Fruit fly (Drosophila melanogaster): ENCODE results near the gene CG3386.

The CG3386 gene

dm6 chr3L:638757-639353 is 43.4 kb downstream of the CG3386 start (continued):
- TF ChIP-seq Fer1 (GFP tag; optimal IDR thresholded peaks at IDR 0.05): no peak
- TF ChIP-seq btn (GFP tag; optimal IDR thresholded peaks at IDR 0.05): no peak
- TF ChIP-seq CG1024 (GFP tag; IDR thresholded peaks at IDR 0.05): no peak
- no peak for TF ChIP-seq fd96Cb (tag; optimal IDR thresholded peaks at IDR 0.05)
- TF ChIP-seq CG3281 (GFP tag; optimal IDR thresholded peaks at IDR 0.05): no peak
- no peak for TF ChIP-seq CG2875 (GFP tag; optimal IDR thresholded peaks at IDR 0.05)
- TF ChIP-seq sob (GFP tag; IDR thresholded peaks at IDR 0.05): no peak
- no peak for TF ChIP-seq nau (GFP tag; optimal IDR thresholded peaks at IDR 0.05)
- no peak for TF ChIP-seq CG12391 (tag; optimal IDR thresholded peaks at IDR 0.05)
- no peak for TF ChIP-seq CG6683 (GFP tag; optimal IDR thresholded peaks at IDR 0.05)
- TF ChIP-seq Bgb (GFP tag; IDR thresholded peaks at IDR 0.05; ENCODE audit: partially characterized antibody): no peak
- TF ChIP-seq CG9932 (GFP tag; IDR thresholded peaks at IDR 0.05): no peak
- no peak for TF ChIP-seq CG1647 (GFP tag; optimal IDR thresholded peaks at IDR 0.05)
- no peak for TF ChIP-seq aop (GFP tag; IDR thresholded peaks at IDR 0.05)
- TF ChIP-seq rib (GFP tag; IDR thresholded peaks at IDR 0.05): no peak
- TF ChIP-seq Dip3 (GFP tag; optimal IDR thresholded peaks at IDR 0.05): no peak
- no peak for TF ChIP-seq Sry-β (GFP tag; optimal IDR thresholded peaks at IDR 0.05)
- no peak for TF ChIP-seq BEAF-32 (GFP tag; optimal IDR thresholded peaks at IDR 0.05)
- TF ChIP-seq CG17829 (tag; optimal IDR thresholded peaks at IDR 0.05): no peak
- no peak for TF ChIP-seq gsb (GFP tag; IDR thresholded peaks at IDR 0.05)
- no peak for TF ChIP-seq E2f2 (GFP tag; IDR thresholded peaks at IDR 0.05)
- TF ChIP-seq Eip74EF (GFP tag; optimal IDR thresholded peaks at IDR 0.05): peak in 1 of 2 experiments; percentile 51
- TF ChIP-seq bcd (GFP tag; optimal IDR thresholded peaks at IDR 0.05): no peak
- TF ChIP-seq insv (GFP tag; optimal IDR thresholded peaks at IDR 0.05): no peak
- TF ChIP-seq lov (optimal IDR thresholded peaks at IDR 0.05): no peak
- no peak for TF ChIP-seq lov (GFP tag; IDR thresholded peaks at IDR 0.05)
- no peak for TF ChIP-seq Poxn (GFP tag; IDR thresholded peaks at IDR 0.05)
- no peak for TF ChIP-seq CG7786 (GFP tag; optimal IDR thresholded peaks at IDR 0.05)
- TF ChIP-seq CG15269 (tag; optimal IDR thresholded peaks at IDR 0.05): peak; percentile 67
- TF ChIP-seq CG31388 (GFP tag; optimal IDR thresholded peaks at IDR 0.05): no peak
- no peak for TF ChIP-seq toy (GFP tag; IDR thresholded peaks at IDR 0.05)
- no peak for TF ChIP-seq TFAM (GFP tag; optimal IDR thresholded peaks at IDR 0.05)
- peak; percentile 19 for TF ChIP-seq Vsx1 (GFP tag; optimal IDR thresholded peaks at IDR 0.05)
- TF ChIP-seq CG14014 (GFP tag; IDR thresholded peaks at IDR 0.05): no peak
- TF ChIP-seq scrt (GFP tag; optimal IDR thresholded peaks at IDR 0.05): no peak
- TF ChIP-seq z (GFP tag; IDR thresholded peaks at IDR 0.05): no peak
- no peak for TF ChIP-seq pnt (GFP tag; optimal IDR thresholded peaks at IDR 0.05)
- no peak for TF ChIP-seq lab (GFP tag; optimal IDR thresholded peaks at IDR 0.05)
- TF ChIP-seq zen2 (GFP tag; IDR thresholded peaks at IDR 0.05; ENCODE audit: partially characterized antibody): no peak
- no peak for TF ChIP-seq Xbp1 (GFP tag; optimal IDR thresholded peaks at IDR 0.05)
- peak; percentile 33 for TF ChIP-seq Sox102F (GFP tag; optimal IDR thresholded peaks at IDR 0.05)
- TF ChIP-seq BtbVII (GFP tag; optimal IDR thresholded peaks at IDR 0.05): no peak
- no peak for TF ChIP-seq CG4707 (GFP tag; optimal IDR thresholded peaks at IDR 0.05)
- TF ChIP-seq CG12155 (GFP tag; optimal IDR thresholded peaks at IDR 0.05): no peak
- TF ChIP-seq bowl (GFP tag; IDR thresholded peaks at IDR 0.05): no peak
- peak; percentile 11; the same call in 1 of the 2 replicates for TF ChIP-seq ara (GFP tag; IDR thresholded peaks at IDR 0.05)
- TF ChIP-seq sc (optimal IDR thresholded peaks at IDR 0.05): no peak
- TF ChIP-seq sc (GFP tag; optimal IDR thresholded peaks at IDR 0.05): no peak
- no peak for TF ChIP-seq seq (GFP tag; IDR thresholded peaks at IDR 0.05)
- TF ChIP-seq CG12769 (tag; optimal IDR thresholded peaks at IDR 0.05): peak; percentile 68
- peak in 1 of 2 experiments; percentile 86 for TF ChIP-seq eve (GFP tag; optimal IDR thresholded peaks at IDR 0.05)
